Worm (Caenorhabditis elegans): ENCODE results near the gene F09E5.3.

F09E5.3 gene

ce11 chrII:5373275-5374047, at the start of gene F09E5.3, which contains the start of gene agt-2 (continued):
- TF ChIP-seq snpc-4 (tag; optimal IDR thresholded peaks at IDR 0.05) (no peak), daf-12 (tag; optimal IDR thresholded peaks at IDR 0.05) (no peak), F26F4.8 (GFP tag; conservative IDR thresholded peaks at IDR 0.05) (no peak), dmd-9 (GFP tag; IDR thresholded peaks at IDR 0.05) (no peak), lsy-2 (tag; optimal IDR thresholded peaks at IDR 0.05) (peak; percentile 68 to 96), saeg-2 (GFP tag; IDR thresholded peaks at IDR 0.05) (no peak), lim-7 (GFP tag; IDR thresholded peaks at IDR 0.05) (no peak)

- no peak for TF ChIP-seq daf-16 (GFP tag; optimal IDR thresholded peaks at IDR 0.05)
- TF ChIP-seq daf-16 (tag; optimal IDR thresholded peaks at IDR 0.05) = peak; percentile 70
- peak in 1 of 2 experiments; percentile 93 for TF ChIP-seq unc-62 (GFP tag; optimal IDR thresholded peaks at IDR 0.05 in 1 of 2)
- TF ChIP-seq unc-62 (tag; optimal IDR thresholded peaks at IDR 0.05) = no peak
- no peak for TF ChIP-seq lin-38 (GFP tag; IDR thresholded peaks at IDR 0.05)
- no peak for TF ChIP-seq nhr-76 (tag; optimal IDR thresholded peaks at IDR 0.05)
- peak; percentile 8 for TF ChIP-seq nhr-28 (tag; optimal IDR thresholded peaks at IDR 0.05)
Measured at ce11 chrII:5324653-5325052, 49.1 kb upstream of the F09E5.3 start.

ce11 chrII:5326024-5326627, 47.7 kb upstream of the F09E5.3 start:
- TF ChIP-seq mxl-3 (GFP tag; optimal IDR thresholded peaks at IDR 0.05) = peak; percentile 25
- no peak for TF ChIP-seq mxl-2 (GFP tag; conservative IDR thresholded peaks at IDR 0.05)
- TF ChIP-seq pqm-1 (tag; optimal IDR thresholded peaks at IDR 0.05) = no peak
- no peak for TF ChIP-seq duxl-1 (tag; optimal IDR thresholded peaks at IDR 0.05; ENCODE audit: poor library complexity)
- no peak for TF ChIP-seq ZK337.2 (GFP tag; IDR thresholded peaks at IDR 0.05)
- no peak for TF ChIP-seq ceh-62 (tag; optimal IDR thresholded peaks at IDR 0.05)
- no peak for TF ChIP-seq unc-62 (GFP tag; optimal IDR thresholded peaks at IDR 0.05 in 1 of 2)
- no peak for TF ChIP-seq unc-62 (tag; optimal IDR thresholded peaks at IDR 0.05)
- no peak for TF ChIP-seq F26F4.8 (GFP tag; conservative IDR thresholded peaks at IDR 0.05)
- TF ChIP-seq daf-8 (GFP tag; IDR thresholded peaks at IDR 0.05) = no peak
- TF ChIP-seq tag-97 (GFP tag; IDR thresholded peaks at IDR 0.05) = no peak
- TF ChIP-seq aha-1 (tag) = peak; percentile 58
- peak; percentile 83 for TF ChIP-seq fkh-10 (GFP tag; optimal IDR thresholded peaks at IDR 0.05)
- no peak; the same call in 1 of the 2 replicates for TF ChIP-seq ceh-44 (GFP tag; IDR thresholded peaks at IDR 0.05)
- TF ChIP-seq hif-1 (tag; optimal IDR thresholded peaks at IDR 0.05) = peak in 1 of 2 experiments; percentile 48
- no peak for TF ChIP-seq set-16 (GFP tag; IDR thresholded peaks at IDR 0.05)
- TF ChIP-seq spr-1 (tag; optimal IDR thresholded peaks at IDR 0.05) = no peak
- no peak for TF ChIP-seq daf-12 (tag; optimal IDR thresholded peaks at IDR 0.05)
- no peak for TF ChIP-seq unc-39 (tag; optimal IDR thresholded peaks at IDR 0.05)
- no peak for TF ChIP-seq dmd-8 (GFP tag; IDR thresholded peaks at IDR 0.05)
- TF ChIP-seq ceh-32 (tag; optimal IDR thresholded peaks at IDR 0.05; ENCODE audit: poor library complexity) = no peak
- no peak for TF ChIP-seq aly-2 (tag; optimal IDR thresholded peaks at IDR 0.05)
- TF ChIP-seq saeg-2 (GFP tag; IDR thresholded peaks at IDR 0.05) = no peak
- TF ChIP-seq ces-1 (GFP tag; optimal IDR thresholded peaks at IDR 0.05) = no peak
- no peak for TF ChIP-seq spr-3 (GFP tag; optimal IDR thresholded peaks at IDR 0.05)
- no peak for TF ChIP-seq snpc-1.2 (GFP tag; IDR thresholded peaks at IDR 0.05)
- TF ChIP-seq skn-1 (tag; optimal IDR thresholded peaks at IDR 0.05) = no peak
- no peak for TF ChIP-seq F44E2.7 (GFP tag; IDR thresholded peaks at IDR 0.05)
- peak; percentile 68 for TF ChIP-seq dve-1 (tag; optimal IDR thresholded peaks at IDR 0.05; ENCODE audit: insufficient read depth)
- no peak for TF ChIP-seq madf-9 (GFP tag; conservative IDR thresholded peaks at IDR 0.05)
- TF ChIP-seq ceh-82 (tag; optimal IDR thresholded peaks at IDR 0.05) = no peak
- TF ChIP-seq ztf-7 (tag; optimal IDR thresholded peaks at IDR 0.05) = peak; percentile 39
- TF ChIP-seq nhr-237 (tag; optimal IDR thresholded peaks at IDR 0.05) = no peak
- no peak for TF ChIP-seq T26A8.4 (GFP tag; IDR thresholded peaks at IDR 0.05)
- 0 out of 2 replicates have a peak, but pooled peaks have one; percentile 32 for TF ChIP-seq egl-43 (GFP tag; IDR thresholded peaks at IDR 0.05)
- no peak for TF ChIP-seq lin-1 (GFP tag; IDR thresholded peaks at IDR 0.05)
- TF ChIP-seq nhr-77 (tag; optimal IDR thresholded peaks at IDR 0.05) = peak; percentile 40
- peak; percentile 54 for TF ChIP-seq nhr-48 (tag; optimal IDR thresholded peaks at IDR 0.05)
